Worm (Caenorhabditis elegans) whole organism, mixed stage, embryonic: Measurements from ENCODE around the gene ucr-2.1.

ENCODE experiments used
- elt-1 ChIP-seq: sonication (generic microtip); optimal IDR thresholded peaks from 2 replicates; lab custom pipeline; 2017; ENCODE audit warnings: missing genetic modification characterization, mild to moderate bottlenecking, missing compliant biosample characterization, antibody characterized with exemption, moderate library complexity, borderline replicate concordance; ENCODE audit not compliant: insufficient read depth
- lin-13 ChIP-seq: fragments of 150-350 bp; optimal IDR thresholded peaks from 2 replicates; lab custom pipeline; 2014; ENCODE audit warnings: missing biosample characterization, missing genetic modification characterization
- nhr-12 ChIP-seq: fragments of 150-350 bp; optimal IDR thresholded peaks from 2 replicates; lab custom pipeline; 2014; ENCODE audit warnings: missing biosample characterization, missing genetic modification characterization
- pha-4 ChIP-seq: fragments of 150-350 bp; optimal IDR thresholded peaks from 2 replicates; lab custom pipeline; 2018; ENCODE audit warnings: missing biosample characterization, missing genetic modification reagents, missing genetic modification characterization
- snpc-4 ChIP-seq: fragments of 150-350 bp; optimal IDR thresholded peaks from 2 replicates; lab custom pipeline; 2014; ENCODE audit warnings: missing biosample characterization, missing genetic modification characterization
- unc-120 ChIP-seq: sonication (generic microtip); optimal IDR thresholded peaks from 2 replicates; lab custom pipeline; 2017; ENCODE audit warnings: missing genetic modification characterization, missing compliant biosample characterization; ENCODE audit not compliant: poor library complexity, severe bottlenecking
- ztf-11 ChIP-seq: fragments of 150-350 bp; optimal IDR thresholded peaks from 2 replicates; lab custom pipeline; 2014; ENCODE audit warnings: missing biosample characterization, missing genetic modification characterization

ce11 chrX:12001600-12001999, 16.6 kb upstream of the ucr-2.1 start:
- TF ChIP-seq lin-13 (tag; lab: Kevin White, UChicago): no peak
- no peak for TF ChIP-seq unc-120 (tag; lab: Kevin White, UChicago)
- no peak for TF ChIP-seq snpc-4
- TF ChIP-seq elt-1 (tag; lab: Kevin White, UChicago): no peak
- TF ChIP-seq ztf-11 (tag; lab: Kevin White, UChicago): no peak
- TF ChIP-seq nhr-12: no peak
- no peak for TF ChIP-seq pha-4 (tag; lab: Kevin White, UChicago)
